Worm (Caenorhabditis elegans) whole organism, L1 larva: ENCODE measurements around the gene taf-12.

Source experiments
- C16A3.4 ChIP-seq: fragments of 150-350 bp; optimal IDR thresholded peaks from 2 replicates; lab custom pipeline; 2014; ENCODE audit warnings: missing biosample characterization, missing genetic modification characterization
- F16B12.6 ChIP-seq: fragments of 150-350 bp; optimal IDR thresholded peaks from 2 replicates; lab custom pipeline; 2014; ENCODE audit warnings: missing biosample characterization, missing genetic modification characterization
- ama-1 ChIP-seq: fragments of 150-350 bp; optimal IDR thresholded peaks from 2 replicates; lab custom pipeline; 2014
- blmp-1 ChIP-seq: fragments of 150-350 bp; optimal IDR thresholded peaks from 2 replicates; lab custom pipeline; 2014; ENCODE audit warnings: missing biosample characterization, missing genetic modification characterization
- ceh-82 ChIP-seq, 3 experiments: fragments of 150-350 bp in 1 of 3; sonication (generic microtip) in 2 of 3; optimal IDR thresholded peaks; 2 replicates each; lab custom pipeline; 2014 to 2017; ENCODE audit warnings: missing biosample characterization in 3 of 3, missing genetic modification characterization in 3 of 3
- ceh-88 ChIP-seq: fragments of 200-800 bp; sonication (Bioruptor generic); IDR thresholded peaks from 2 replicates; pipeline ENCODE4 v1.3.6; 2022; ENCODE audit warnings: missing genetic modification characterization, missing compliant biosample characterization
- dpl-1 ChIP-seq, 3 experiments: fragments of 150-350 bp in 2 of 3; sonication (generic microtip) in 1 of 3; optimal IDR thresholded peaks; 2 replicates each; lab custom pipeline; 2014 to 2017; ENCODE audit warnings: missing biosample characterization in 3 of 3, missing genetic modification characterization in 3 of 3, missing genetic modification reagents in 3 of 3
- efl-1 ChIP-seq, 4 experiments: fragments of 150-350 bp; optimal IDR thresholded peaks in 3 of 4; peaks in 1 of 4; 1 replicate in 1 of 4; 2 replicates in 3 of 4; lab custom pipeline; 2014; ENCODE audit warnings: missing biosample characterization in 2 of 4, missing genetic modification characterization in 2 of 4, missing genetic modification reagents in 2 of 4
- efl-3 ChIP-seq: fragments of 200-800 bp; sonication (Bioruptor generic); optimal IDR thresholded peaks from 2 replicates; lab custom pipeline; 2018; ENCODE audit warnings: mild to moderate bottlenecking, missing genetic modification characterization, missing compliant biosample characterization
- egl-13 ChIP-seq: sonication (generic microtip); optimal IDR thresholded peaks from 2 replicates; lab custom pipeline; 2016; ENCODE audit warnings: missing genotype, missing genetic modification reagents, missing genetic modification characterization, missing compliant biosample characterization
- elt-2 ChIP-seq: sonication (generic microtip); optimal IDR thresholded peaks from 2 replicates; lab custom pipeline; 2016; ENCODE audit warnings: missing genetic modification characterization, mild to moderate bottlenecking, inconsistent platforms, missing compliant biosample characterization, missing genetic modification reagents
- elt-3 ChIP-seq, 6 experiments: fragments of 150-350 bp in 1 of 6; sonication (generic microtip); optimal IDR thresholded peaks; 2 replicates each; lab custom pipeline; 2017 to 2018; ENCODE audit warnings: missing biosample characterization in 6 of 6, missing genetic modification characterization in 6 of 6, inconsistent platforms in 1 of 6
- fkh-10 ChIP-seq: sonication (generic microtip); optimal IDR thresholded peaks from 2 replicates; lab custom pipeline; 2017; ENCODE audit warnings: missing biosample characterization, missing genetic modification reagents, missing genetic modification characterization
- fkh-8 ChIP-seq: sonication (generic microtip); optimal IDR thresholded peaks from 2 replicates; lab custom pipeline; 2016; ENCODE audit warnings: mild to moderate bottlenecking, missing genetic modification characterization, missing compliant biosample characterization
- grh-1 ChIP-seq: fragments of 200-800 bp; sonication (Bioruptor generic); IDR thresholded peaks from 2 replicates; pipeline ENCODE4 v1.3.6; 2022; ENCODE audit warnings: missing genetic modification reagents, missing genetic modification characterization, missing compliant biosample characterization
- hlh-17 ChIP-seq: fragments of 200-800 bp; sonication (Bioruptor generic); optimal IDR thresholded peaks from 2 replicates; lab custom pipeline; 2018; ENCODE audit warnings: missing genetic modification characterization, mild to moderate bottlenecking, missing compliant biosample characterization, moderate library complexity, borderline replicate concordance
- hlh-4 ChIP-seq: sonication (generic microtip); optimal IDR thresholded peaks from 2 replicates; lab custom pipeline; 2016; ENCODE audit warnings: mild to moderate bottlenecking, missing genetic modification characterization, missing compliant biosample characterization
- hpl-2 ChIP-seq: fragments of 150-350 bp; optimal IDR thresholded peaks from 2 replicates; lab custom pipeline; 2014; ENCODE audit warnings: missing biosample characterization, missing genetic modification reagents, missing genetic modification characterization
- lin-15B ChIP-seq: fragments of 150-350 bp; sonication (generic microtip); optimal IDR thresholded peaks from 3 replicates; lab custom pipeline; 2014; ENCODE audit warnings: missing biosample characterization, missing genetic modification characterization
- lin-35 ChIP-seq, 2 experiments: fragments of 150-350 bp; optimal IDR thresholded peaks; 2 replicates each; lab custom pipeline; 2014; ENCODE audit warnings: missing biosample characterization in 2 of 2, missing genetic modification characterization in 2 of 2, missing genetic modification reagents in 2 of 2
- lir-3 ChIP-seq: sonication (generic microtip); optimal IDR thresholded peaks from 2 replicates; lab custom pipeline; 2016; ENCODE audit warnings: mild to moderate bottlenecking, missing genetic modification characterization, moderate library complexity, missing compliant biosample characterization; ENCODE audit not compliant: poor library complexity
- lsy-2 ChIP-seq, 2 experiments: fragments of 150-350 bp; optimal IDR thresholded peaks; 2 replicates each; lab custom pipeline; 2014; ENCODE audit warnings: missing biosample characterization in 2 of 2, missing genetic modification characterization in 2 of 2
- mdl-1 ChIP-seq, 2 experiments: fragments of 150-350 bp; optimal IDR thresholded peaks; 2 replicates each; lab custom pipeline; 2014 to 2017; ENCODE audit warnings: missing biosample characterization in 2 of 2, missing genetic modification characterization in 2 of 2, inconsistent platforms in 1 of 2
- mep-1 ChIP-seq: fragments of 150-350 bp; optimal IDR thresholded peaks from 2 replicates; lab custom pipeline; 2014; ENCODE audit warnings: missing biosample characterization, missing genetic modification characterization
- nhr-12 ChIP-seq: sonication (generic microtip); optimal IDR thresholded peaks from 2 replicates; lab custom pipeline; 2017; ENCODE audit warnings: missing biosample characterization, missing genetic modification characterization
- nhr-47 ChIP-seq: sonication (generic microtip); optimal IDR thresholded peaks from 2 replicates; lab custom pipeline; 2016; ENCODE audit warnings: mild to moderate bottlenecking, missing genetic modification characterization, moderate library complexity, missing compliant biosample characterization
- nhr-77 ChIP-seq: fragments of 150-350 bp; optimal IDR thresholded peaks from 2 replicates; lab custom pipeline; 2014; ENCODE audit warnings: missing biosample characterization, missing genetic modification characterization
- pag-3 ChIP-seq: sonication (generic microtip); optimal IDR thresholded peaks from 2 replicates; lab custom pipeline; 2017; ENCODE audit warnings: missing genetic modification characterization, mild to moderate bottlenecking, missing compliant biosample characterization, antibody characterized with exemption, borderline replicate concordance; ENCODE audit not compliant: insufficient read depth
- pax-3 ChIP-seq: fragments of 200-800 bp; sonication (Bioruptor generic); optimal IDR thresholded peaks from 2 replicates; lab custom pipeline; 2018; ENCODE audit warnings: mild to moderate bottlenecking, missing genetic modification characterization, moderate library complexity, missing compliant biosample characterization
- rnt-1 ChIP-seq: sonication (generic microtip); optimal IDR thresholded peaks from 2 replicates; lab custom pipeline; 2016; ENCODE audit warnings: mild to moderate bottlenecking, missing genetic modification characterization, moderate library complexity, missing compliant biosample characterization
- skn-1 ChIP-seq: fragments of 150-350 bp; optimal IDR thresholded peaks from 2 replicates; lab custom pipeline; 2014; ENCODE audit warnings: missing biosample characterization, missing genetic modification characterization
- snu-23 ChIP-seq: sonication (generic microtip); optimal IDR thresholded peaks from 2 replicates; lab custom pipeline; 2016; ENCODE audit warnings: missing genetic modification characterization, missing compliant biosample characterization
- sup-37 ChIP-seq: fragments of 200-800 bp; sonication (Bioruptor generic); optimal IDR thresholded peaks from 2 replicates; lab custom pipeline; 2018; ENCODE audit warnings: mild to moderate bottlenecking, missing genetic modification characterization, missing compliant biosample characterization
- swsn-7 ChIP-seq: sonication (generic microtip); optimal IDR thresholded peaks from 2 replicates; lab custom pipeline; 2016; ENCODE audit warnings: missing genetic modification characterization, missing compliant biosample characterization
- tlp-1 ChIP-seq: fragments of 150-350 bp; optimal IDR thresholded peaks from 2 replicates; lab custom pipeline; 2014; ENCODE audit warnings: missing biosample characterization, missing genetic modification characterization
- unc-130 ChIP-seq: fragments of 150-350 bp; optimal IDR thresholded peaks from 2 replicates; lab custom pipeline; 2017; ENCODE audit warnings: missing biosample characterization, missing genetic modification characterization, inconsistent platforms
- vab-15 ChIP-seq: sonication (generic microtip); optimal IDR thresholded peaks from 2 replicates; lab custom pipeline; 2017; ENCODE audit warnings: missing genotype, mild to moderate bottlenecking, missing genetic modification characterization, missing compliant biosample characterization
- xbp-1 ChIP-seq: sonication (generic microtip); optimal IDR thresholded peaks from 2 replicates; lab custom pipeline; 2016; ENCODE audit warnings: missing genetic modification characterization, missing compliant biosample characterization
- zip-4 ChIP-seq: fragments of 200-800 bp; sonication (Bioruptor generic); optimal IDR thresholded peaks from 2 replicates; lab custom pipeline; 2018; ENCODE audit warnings: mild to moderate bottlenecking, missing genetic modification characterization, moderate library complexity, missing compliant biosample characterization

taf-12 gene

DNA sequence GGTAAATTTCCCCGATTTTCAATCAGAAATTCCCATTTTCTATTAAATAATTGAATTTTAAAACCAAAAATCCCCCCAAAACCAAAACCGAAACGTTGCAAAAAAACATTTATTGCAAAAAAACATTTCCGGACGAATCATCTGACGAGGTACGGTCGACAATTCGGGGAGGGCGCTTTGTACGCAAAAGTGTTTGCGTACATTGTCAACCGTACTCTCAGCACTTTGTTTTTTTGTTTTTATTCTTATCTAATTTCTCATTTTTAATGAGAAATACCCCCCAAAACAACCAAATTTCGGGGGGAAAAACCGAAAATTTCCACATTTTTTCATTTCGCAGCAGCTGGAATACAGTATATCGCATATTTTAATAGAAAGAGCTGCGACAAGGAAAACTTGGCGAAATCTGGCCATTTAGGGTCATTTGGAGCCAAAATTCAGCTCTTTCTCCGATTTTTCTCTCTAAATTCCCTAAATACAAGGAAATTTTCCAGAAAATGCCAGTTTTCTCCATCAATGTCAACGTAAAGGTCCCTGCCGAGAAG, 21.4 kb downstream of the taf-12 start, which contains the start of gene mif-1:
TSS of gene mif-1 (plus strand) at position 495 of the 545 bp plus-strand sequence.
- TF ChIP-seq unc-130 (tag; lab: Kevin White, UChicago) = peak; percentile 39
- peak; percentile 61 to 75 for TF ChIP-seq lin-35 (GFP tag; optimal IDR thresholded peaks at IDR 0.05; lab: Kevin White, UChicago)
- peak; percentile 93 to 99 for TF ChIP-seq lsy-2 (tag; optimal IDR thresholded peaks at IDR 0.05; lab: Kevin White, UChicago)
- TF ChIP-seq mdl-1 (tag; optimal IDR thresholded peaks at IDR 0.05; lab: Kevin White, UChicago) = peak in 1 of 2 experiments; percentile 33
- no peak for TF ChIP-seq egl-13 (tag; lab: Kevin White, UChicago)
- TF ChIP-seq skn-1 = peak; percentile 69
- TF ChIP-seq dpl-1 (GFP tag; optimal IDR thresholded peaks at IDR 0.05; lab: Kevin White, UChicago) = peak; percentile 33 to 59 (median 40)
- TF ChIP-seq ceh-88 (GFP tag; lab: Robert Waterston, UW) = no peak
- TF ChIP-seq swsn-7 = no peak
- TF ChIP-seq efl-3 = no peak
- peak; percentile 20 for TF ChIP-seq pag-3 (tag; lab: Kevin White, UChicago)
- TF ChIP-seq C16A3.4 (tag; lab: Kevin White, UChicago) = peak; percentile 40
- no peak for TF ChIP-seq hlh-17 (GFP tag; lab: Kevin White, UChicago)
- TF ChIP-seq sup-37 (GFP tag; lab: Kevin White, UChicago) = no peak
- TF ChIP-seq elt-3 (tag; optimal IDR thresholded peaks at IDR 0.05; lab: Kevin White, UChicago) = peak in 1 of 6 experiments; percentile 67
- peak; percentile 1 for TF ChIP-seq blmp-1
- TF ChIP-seq ceh-82 (tag; optimal IDR thresholded peaks at IDR 0.05; lab: Kevin White, UChicago) = peak in 1 of 3 experiments; percentile 46
- TF ChIP-seq mep-1 (tag; lab: Kevin White, UChicago) = peak; percentile 44
- no peak for TF ChIP-seq elt-2
- peak; percentile 88 for TF ChIP-seq F16B12.6 (tag; lab: Kevin White, UChicago)
- peak; percentile 10 for TF ChIP-seq xbp-1 (tag; lab: Kevin White, UChicago)
- peak; percentile 7 for TF ChIP-seq lin-15B (tag; lab: Kevin White, UChicago)
- no peak for TF ChIP-seq ama-1 (lab: Kevin White, UChicago)
- TF ChIP-seq snu-23 (GFP tag; lab: Kevin White, UChicago) = peak; percentile 50
- no peak for TF ChIP-seq lir-3
- peak; percentile 21 for TF ChIP-seq fkh-8 (tag; lab: Kevin White, UChicago)
- peak; percentile 40 to 56 for TF ChIP-seq efl-1 (optimal IDR thresholded peaks at IDR 0.05; lab: Kevin White, UChicago)
- TF ChIP-seq efl-1 (GFP tag; optimal IDR thresholded peaks at IDR 0.05 in 1 of 2; lab: Kevin White, UChicago) = peak; percentile 57 to 86
- no peak for TF ChIP-seq nhr-47 (tag; lab: Kevin White, UChicago)

DNA sequence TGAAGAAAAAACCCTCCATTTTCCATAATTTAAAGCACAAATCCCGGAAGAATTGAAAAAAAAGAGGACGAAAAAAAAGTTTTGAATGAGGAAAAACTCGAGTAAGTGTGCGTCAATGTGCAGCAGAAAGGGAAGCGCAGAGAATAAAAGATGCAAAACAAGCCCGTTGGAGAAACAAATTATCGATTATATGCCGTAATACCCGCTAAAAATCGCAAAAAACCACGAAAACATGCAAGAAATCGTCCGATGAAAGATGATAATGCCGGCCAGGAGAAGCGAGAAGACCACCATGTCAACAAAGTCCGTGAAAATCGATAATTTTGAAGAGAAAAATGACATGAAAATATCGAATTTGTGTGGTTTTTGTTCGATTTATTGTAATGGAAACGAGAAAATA, 22.1 kb downstream of the taf-12 start:
- TF ChIP-seq blmp-1 = no peak
- peak in 1 of 2 experiments; percentile 30 for TF ChIP-seq lsy-2 (tag; optimal IDR thresholded peaks at IDR 0.05; lab: Kevin White, UChicago)

DNA sequence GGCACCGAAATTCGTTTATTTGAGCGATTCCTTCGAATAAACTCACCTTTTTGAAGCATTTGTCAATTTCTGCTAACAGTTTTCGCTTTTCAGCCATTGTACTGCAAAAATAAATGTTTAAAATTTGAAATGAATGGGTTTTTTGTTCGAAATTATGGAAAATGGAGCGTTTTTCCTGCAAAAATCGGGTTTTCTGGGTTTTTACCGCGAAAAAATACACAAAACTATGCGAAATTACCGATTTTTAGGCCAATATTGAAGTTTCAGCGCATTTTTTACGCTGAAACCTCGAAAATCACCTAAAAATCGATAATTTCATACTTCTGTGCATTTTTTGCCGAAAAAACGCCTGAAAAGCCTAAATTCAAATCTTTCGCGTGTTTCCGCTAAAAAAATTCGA, 22.7 kb downstream of the taf-12 start, which contains the start of gene ntl-3:
TSS of gene ntl-3 (minus strand) at position 101 of the 400 bp plus-strand sequence.
- no peak for TF ChIP-seq F16B12.6 (tag; lab: Kevin White, UChicago)
- TF ChIP-seq tlp-1 = no peak
- no peak for TF ChIP-seq grh-1 (GFP tag; lab: Robert Waterston, UW)
- TF ChIP-seq hlh-4 (tag; lab: Kevin White, UChicago) = no peak
- TF ChIP-seq rnt-1 (tag; lab: Kevin White, UChicago) = no peak
- TF ChIP-seq nhr-77 (tag; lab: Kevin White, UChicago) = no peak
- no peak for TF ChIP-seq zip-4 (GFP tag; lab: Kevin White, UChicago)

DNA sequence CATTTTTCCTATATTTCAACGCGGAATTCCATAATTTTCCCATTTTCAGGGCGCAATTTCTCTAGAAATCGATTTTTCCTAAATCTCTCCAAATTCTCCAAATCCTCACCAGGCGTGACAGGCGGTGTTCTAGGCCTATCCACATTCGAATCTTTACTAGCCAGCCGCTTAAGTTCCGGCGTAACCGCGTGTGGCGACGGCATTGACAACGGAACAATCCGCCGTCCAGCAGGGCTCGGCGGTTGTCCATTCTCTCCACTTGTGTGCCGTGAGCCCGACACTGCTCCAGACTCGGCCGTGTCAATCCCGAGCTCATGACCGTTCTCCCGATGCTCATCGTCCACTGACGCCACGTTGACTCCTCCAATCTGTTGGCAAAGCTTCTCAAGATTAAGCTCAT, 26.1 kb downstream of the taf-12 start:
- TF ChIP-seq vab-15 (tag; lab: Kevin White, UChicago) (no peak), fkh-10 (GFP tag; lab: Kevin White, UChicago) (no peak), fkh-8 (tag; lab: Kevin White, UChicago) (no peak), hpl-2 (GFP tag; lab: Kevin White, UChicago) (no peak), nhr-12 (no peak), snu-23 (GFP tag; lab: Kevin White, UChicago) (no peak), pax-3 (tag; lab: Kevin White, UChicago) (no peak)
